Worm (Caenorhabditis elegans) whole organism, L2 larva: ENCODE measurements around the gene cul-3.

ENCODE experiments used
- R02D3.7 ChIP-seq: fragments of 150-350 bp; optimal IDR thresholded peaks from 2 replicates; lab custom pipeline; 2014; ENCODE audit warnings: missing biosample characterization, missing genetic modification characterization
- Y55F3AM.14 ChIP-seq: fragments of 200-800 bp; sonication (Bioruptor generic); optimal IDR thresholded peaks from 2 replicates; lab custom pipeline; 2018; ENCODE audit warnings: mild to moderate bottlenecking, missing genetic modification characterization, missing compliant biosample characterization
- alr-1 ChIP-seq: fragments of 150-350 bp; optimal IDR thresholded peaks from 2 replicates; lab custom pipeline; 2014; ENCODE audit warnings: missing biosample characterization, missing genetic modification characterization
- aly-2 ChIP-seq: fragments of 150-350 bp; optimal IDR thresholded peaks from 2 replicates; lab custom pipeline; 2014; ENCODE audit warnings: missing biosample characterization, missing genetic modification characterization
- ama-1 ChIP-seq: fragments of 150-350 bp; optimal IDR thresholded peaks from 2 replicates; lab custom pipeline; 2018; ENCODE audit warnings: inconsistent platforms
- elt-1 ChIP-seq: fragments of 150-350 bp; optimal IDR thresholded peaks from 2 replicates; lab custom pipeline; 2014; ENCODE audit warnings: missing biosample characterization, missing genetic modification characterization
- elt-3 ChIP-seq: sonication (generic microtip); optimal IDR thresholded peaks from 2 replicates; lab custom pipeline; 2017; ENCODE audit warnings: missing biosample characterization, missing genetic modification characterization
- fos-1 ChIP-seq: fragments of 150-350 bp; optimal IDR thresholded peaks from 2 replicates; lab custom pipeline; 2014; ENCODE audit warnings: missing biosample characterization, missing genetic modification characterization
- gmeb-1 ChIP-seq: fragments of 150-350 bp; optimal IDR thresholded peaks from 2 replicates; lab custom pipeline; 2014; ENCODE audit warnings: missing biosample characterization, missing genetic modification characterization
- lin-11 ChIP-seq: fragments of 150-350 bp; sonication (generic microtip); optimal IDR thresholded peaks from 2 replicates; lab custom pipeline; 2014; ENCODE audit warnings: missing biosample characterization, missing genetic modification characterization, inconsistent platforms, mixed read lengths
- lin-13 ChIP-seq: fragments of 150-350 bp; optimal IDR thresholded peaks from 2 replicates; lab custom pipeline; 2014; ENCODE audit warnings: missing biosample characterization, missing genetic modification reagents, missing genetic modification characterization
- lin-39 ChIP-seq: fragments of 150-350 bp; optimal IDR thresholded peaks from 2 replicates; lab custom pipeline; 2014; ENCODE audit warnings: missing biosample characterization, missing genetic modification reagents, missing genetic modification characterization
- lsy-2 ChIP-seq, 2 experiments: fragments of 150-350 bp in 1 of 2; sonication (generic microtip) in 1 of 2; optimal IDR thresholded peaks; 2 replicates each; lab custom pipeline; 2014 to 2017; ENCODE audit warnings: missing biosample characterization in 2 of 2, missing genetic modification characterization in 2 of 2
- mbf-1 ChIP-seq: sonication (generic microtip); optimal IDR thresholded peaks from 2 replicates; lab custom pipeline; 2017; ENCODE audit warnings: missing biosample characterization, missing genetic modification characterization
- mdl-1 ChIP-seq, 2 experiments: fragments of 150-350 bp in 1 of 2; sonication (generic microtip) in 1 of 2; optimal IDR thresholded peaks; 2 replicates each; lab custom pipeline; 2017; ENCODE audit warnings: missing biosample characterization in 2 of 2, missing genetic modification characterization in 2 of 2
- nhr-11 ChIP-seq: fragments of 150-350 bp; optimal IDR thresholded peaks from 2 replicates; lab custom pipeline; 2014; ENCODE audit warnings: missing biosample characterization, missing genetic modification characterization
- nhr-21 ChIP-seq: fragments of 150-350 bp; optimal IDR thresholded peaks from 2 replicates; lab custom pipeline; 2014; ENCODE audit warnings: missing biosample characterization, missing genetic modification characterization
- nhr-23 ChIP-seq: fragments of 150-350 bp; optimal IDR thresholded peaks from 2 replicates; lab custom pipeline; 2014; ENCODE audit warnings: missing biosample characterization, missing genetic modification reagents, missing genetic modification characterization
- nhr-6 ChIP-seq: fragments of 150-350 bp; optimal IDR thresholded peaks from 2 replicates; lab custom pipeline; 2014; ENCODE audit warnings: missing biosample characterization, missing genetic modification characterization
- sem-4 ChIP-seq: fragments of 150-350 bp; optimal IDR thresholded peaks from 2 replicates; lab custom pipeline; 2014; ENCODE audit warnings: missing biosample characterization, missing genetic modification reagents, missing genetic modification characterization
- sma-3 ChIP-seq: sonication (generic microtip); optimal IDR thresholded peaks from 2 replicates; lab custom pipeline; 2016; ENCODE audit warnings: missing genetic modification reagents, missing genetic modification characterization, missing compliant biosample characterization
- snpc-4 ChIP-seq: fragments of 150-350 bp; optimal IDR thresholded peaks from 2 replicates; lab custom pipeline; 2014; ENCODE audit warnings: missing biosample characterization, missing genetic modification characterization
- unc-39 ChIP-seq: fragments of 150-350 bp; optimal IDR thresholded peaks from 2 replicates; lab custom pipeline; 2014; ENCODE audit warnings: missing biosample characterization, missing genetic modification characterization
- unc-55 ChIP-seq: fragments of 150-350 bp; sonication (generic microtip); optimal IDR thresholded peaks from 3 replicates; lab custom pipeline; 2014; ENCODE audit warnings: missing biosample characterization, missing genetic modification reagents, missing genetic modification characterization
- zag-1 ChIP-seq: fragments of 150-350 bp; optimal IDR thresholded peaks from 2 replicates; lab custom pipeline; 2014; ENCODE audit warnings: missing biosample characterization, missing genetic modification characterization
- ztf-11 ChIP-seq: sonication (generic microtip); optimal IDR thresholded peaks from 2 replicates; lab custom pipeline; 2017; ENCODE audit warnings: missing biosample characterization, missing genetic modification characterization
- ztf-4 ChIP-seq: fragments of 150-350 bp; optimal IDR thresholded peaks from 2 replicates; lab custom pipeline; 2014; ENCODE audit warnings: missing biosample characterization, missing genetic modification characterization

The cul-3 gene

DNA sequence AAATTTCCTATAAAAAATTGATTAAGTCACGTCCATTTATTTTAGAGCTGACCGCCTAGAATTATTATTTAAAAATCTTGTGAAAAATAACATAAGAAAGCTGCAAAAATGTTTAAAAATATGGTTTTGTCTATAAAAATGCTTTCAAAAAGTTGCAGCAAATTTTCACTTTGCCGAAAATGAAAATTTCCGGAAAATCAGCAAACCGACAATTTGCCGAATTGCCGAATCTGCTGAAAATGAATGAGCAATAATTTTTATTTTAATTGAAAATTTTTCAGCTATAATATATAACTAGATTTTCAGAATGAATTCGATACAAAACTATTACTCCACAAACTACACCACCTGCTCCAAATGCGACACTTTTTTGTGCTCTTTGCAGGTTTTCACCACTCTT, 39.6 kb downstream of the cul-3 start, which contains the start of gene srh-78:
Gene srh-78, plus strand, starts transcription at position 301 of the 400 bp plus-strand sequence.
- TF ChIP-seq mbf-1 (tag; lab: Kevin White, UChicago) (no peak), ztf-11 (tag; lab: Kevin White, UChicago) (no peak), nhr-6 (no peak), mdl-1 (tag; optimal IDR thresholded peaks at IDR 0.05; lab: Kevin White, UChicago) (no peak), R02D3.7 (tag; lab: Kevin White, UChicago) (no peak)

DNA sequence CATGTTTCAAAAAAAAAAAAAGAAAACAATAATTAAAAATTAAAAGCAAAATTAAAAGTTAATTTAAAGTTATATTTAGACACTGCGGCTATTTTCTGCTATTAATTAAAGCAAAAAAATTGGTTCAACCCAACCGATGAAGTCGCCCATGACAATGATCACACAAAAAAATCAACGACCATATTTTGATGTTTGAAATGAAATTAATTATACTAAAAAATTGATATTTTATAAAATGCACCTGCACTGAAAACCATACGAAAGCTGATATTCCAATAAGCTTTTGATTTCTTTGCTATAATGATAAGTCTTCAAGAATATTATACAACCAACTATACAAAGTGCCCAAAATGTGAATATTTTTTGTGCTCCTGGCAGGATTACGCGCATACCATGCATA, 42.4 kb downstream of the cul-3 start, which contains the start of gene srh-80:
Gene srh-80, plus strand, starts transcription at position 301 of the 400 bp plus-strand sequence.
- TF ChIP-seq unc-55, result no peak
- TF ChIP-seq zag-1 (tag; lab: Kevin White, UChicago), result no peak
- TF ChIP-seq snpc-4 (tag; lab: Kevin White, UChicago), result no peak
- no peak for TF ChIP-seq sma-3
- TF ChIP-seq fos-1, result no peak
- no peak for TF ChIP-seq alr-1 (tag; lab: Kevin White, UChicago)
- no peak for TF ChIP-seq ama-1
- no peak for TF ChIP-seq nhr-23 (tag; lab: Kevin White, UChicago)
- no peak for TF ChIP-seq lin-39 (tag; lab: Kevin White, UChicago)
- TF ChIP-seq nhr-21 (tag; lab: Kevin White, UChicago), result no peak
- TF ChIP-seq nhr-11, result no peak
- no peak for TF ChIP-seq aly-2 (tag; lab: Kevin White, UChicago)
- no peak for TF ChIP-seq lin-11 (tag; lab: Kevin White, UChicago)

DNA sequence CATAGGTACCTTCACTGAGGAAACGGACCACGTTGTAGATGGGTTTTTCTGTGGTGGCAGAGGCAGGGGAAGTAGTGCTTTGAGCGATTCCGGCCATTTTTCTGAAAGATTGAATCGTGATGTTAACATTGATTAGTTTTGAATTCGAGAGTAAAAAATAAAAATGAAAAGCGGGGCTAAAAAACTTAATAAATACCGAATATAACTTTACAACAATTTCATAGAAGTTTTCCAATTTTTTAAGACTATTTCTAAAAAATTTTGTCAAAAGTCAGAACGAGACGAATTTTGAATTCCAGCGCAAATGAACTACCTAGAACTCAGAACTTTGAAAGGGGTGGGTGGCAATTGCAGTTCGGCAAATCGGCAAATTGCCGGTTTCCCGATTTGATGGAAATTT, 57.4 kb downstream of the cul-3 start, which contains the start of gene kin-33:
Gene kin-33, minus strand, starts transcription at position 101 of the 400 bp plus-strand sequence.
- no peak for TF ChIP-seq Y55F3AM.14 (GFP tag; lab: Kevin White, UChicago)
- TF ChIP-seq ztf-4 (tag; lab: Kevin White, UChicago), result no peak
- TF ChIP-seq sem-4 (tag; lab: Kevin White, UChicago), result no peak
- no peak for TF ChIP-seq elt-1 (tag; lab: Kevin White, UChicago)
- no peak for TF ChIP-seq gmeb-1 (tag; lab: Kevin White, UChicago)
- TF ChIP-seq unc-39 (tag; lab: Kevin White, UChicago), result no peak
- TF ChIP-seq lsy-2 (tag; optimal IDR thresholded peaks at IDR 0.05; lab: Kevin White, UChicago), result no peak
- TF ChIP-seq lin-13 (GFP tag; lab: Kevin White, UChicago), result no peak
- no peak for TF ChIP-seq elt-3 (tag; lab: Kevin White, UChicago)
